Fruit fly (Drosophila melanogaster): ENCODE data around the gene Atx-1.

dm6 chrX:6799261-6800022 lies 23.6 kb upstream of the Atx-1 start:
- no peak for TF ChIP-seq Lpt (GFP tag; optimal IDR thresholded peaks at IDR 0.05)
- TF ChIP-seq CG3919 (GFP tag; optimal IDR thresholded peaks at IDR 0.05), result no peak
- no peak for TF ChIP-seq OdsH (GFP tag; optimal IDR thresholded peaks at IDR 0.05)
- no peak for TF ChIP-seq Hr39 (GFP tag; optimal IDR thresholded peaks at IDR 0.05)
- no peak for TF ChIP-seq esn (GFP tag; optimal IDR thresholded peaks at IDR 0.05)
- TF ChIP-seq fd59A (GFP tag; optimal IDR thresholded peaks at IDR 0.05), result no peak
- no peak for TF ChIP-seq spab (GFP tag; optimal IDR thresholded peaks at IDR 0.05)

All from whole organism, prepupa.